Worm (Caenorhabditis elegans): ENCODE measurements around the gene sdn-1.

DNA sequence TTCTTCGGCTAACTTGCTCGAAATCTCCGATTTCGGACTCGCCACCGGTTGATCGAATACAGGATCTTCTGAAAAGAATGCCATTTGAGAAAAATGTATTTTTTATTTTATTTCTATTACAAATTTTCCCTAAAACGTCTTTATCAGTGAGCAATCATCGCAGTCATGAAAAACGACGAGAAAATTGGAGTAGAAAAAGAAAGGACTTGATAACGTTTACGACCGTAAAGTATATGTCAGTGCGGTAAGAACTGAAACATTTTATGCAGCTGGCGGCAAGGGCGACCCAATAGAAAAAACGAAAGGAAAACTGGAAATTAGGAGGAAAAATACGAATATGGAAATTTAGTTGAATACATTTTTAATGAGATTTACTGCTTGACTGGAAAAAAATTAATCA, 24.7 kb upstream of the sdn-1 start:
- TF ChIP-seq flt-1 (GFP tag; IDR thresholded peaks at IDR 0.05) (no peak), ama-1 (optimal IDR thresholded peaks at IDR 0.05) (no peak)
